Worm (Caenorhabditis elegans) whole organism, mixed stage, embryonic: Measurements from ENCODE around the gene srh-216.

Experiments used
- blmp-1 ChIP-seq: fragments of 150-350 bp; optimal IDR thresholded peaks from 2 replicates; lab custom pipeline; 2014; ENCODE audit warnings: missing biosample characterization, missing genetic modification characterization
- elt-1 ChIP-seq: sonication (generic microtip); optimal IDR thresholded peaks from 2 replicates; lab custom pipeline; 2017; ENCODE audit warnings: missing genetic modification characterization, mild to moderate bottlenecking, missing compliant biosample characterization, antibody characterized with exemption, moderate library complexity, borderline replicate concordance; ENCODE audit not compliant: insufficient read depth
- elt-3 ChIP-seq: fragments of 150-350 bp; optimal IDR thresholded peaks from 2 replicates; lab custom pipeline; 2014; ENCODE audit warnings: missing biosample characterization, missing genetic modification characterization
- flh-1 ChIP-seq: fragments of 200-800 bp; sonication (Bioruptor generic); optimal IDR thresholded peaks from 2 replicates; lab custom pipeline; 2018; ENCODE audit warnings: mild to moderate bottlenecking, missing genetic modification characterization, moderate library complexity, missing compliant biosample characterization
- mep-1 ChIP-seq: fragments of 150-350 bp; optimal IDR thresholded peaks from 2 replicates; lab custom pipeline; 2017; ENCODE audit warnings: missing biosample characterization, missing genetic modification reagents, missing genetic modification characterization, inconsistent platforms
- nhr-12 ChIP-seq: fragments of 150-350 bp; optimal IDR thresholded peaks from 2 replicates; lab custom pipeline; 2014; ENCODE audit warnings: missing biosample characterization, missing genetic modification characterization
- nhr-237 ChIP-seq: fragments of 150-350 bp; optimal IDR thresholded peaks from 2 replicates; lab custom pipeline; 2014; ENCODE audit warnings: missing biosample characterization, missing genetic modification characterization
- snpc-4 ChIP-seq: fragments of 150-350 bp; optimal IDR thresholded peaks from 2 replicates; lab custom pipeline; 2014; ENCODE audit warnings: missing biosample characterization, missing genetic modification characterization
- tbx-8 ChIP-seq: fragments of 200-800 bp; sonication (Bioruptor generic); optimal IDR thresholded peaks from 2 replicates; lab custom pipeline; 2018; ENCODE audit warnings: mild to moderate bottlenecking, missing genetic modification characterization, moderate library complexity, missing compliant biosample characterization
- unc-62 ChIP-seq: fragments of 150-350 bp; optimal IDR thresholded peaks from 2 replicates; lab custom pipeline; 2014; ENCODE audit warnings: missing biosample characterization, missing genetic modification reagents, missing genetic modification characterization
- ztf-11 ChIP-seq: fragments of 150-350 bp; optimal IDR thresholded peaks from 2 replicates; lab custom pipeline; 2014; ENCODE audit warnings: missing biosample characterization, missing genetic modification characterization

ce11 chrV:16784806-16785205 is 42.6 kb downstream of the srh-216 start:
- TF ChIP-seq nhr-12 (no peak), mep-1 (tag; lab: Kevin White, UChicago) (no peak), unc-62 (no peak), nhr-237 (no peak), blmp-1 (tag; lab: Kevin White, UChicago) (no peak), ztf-11 (tag; lab: Kevin White, UChicago) (no peak), snpc-4 (tag; lab: Kevin White, UChicago) (no peak), elt-3 (tag; lab: Kevin White, UChicago) (no peak), tbx-8 (GFP tag; lab: Kevin White, UChicago) (no peak), elt-1 (tag; lab: Kevin White, UChicago) (no peak), flh-1 (GFP tag; lab: Kevin White, UChicago) (no peak)
